Fruit fly (Drosophila melanogaster): ENCODE measurements around the gene Srx.

Gene Srx

DNA sequence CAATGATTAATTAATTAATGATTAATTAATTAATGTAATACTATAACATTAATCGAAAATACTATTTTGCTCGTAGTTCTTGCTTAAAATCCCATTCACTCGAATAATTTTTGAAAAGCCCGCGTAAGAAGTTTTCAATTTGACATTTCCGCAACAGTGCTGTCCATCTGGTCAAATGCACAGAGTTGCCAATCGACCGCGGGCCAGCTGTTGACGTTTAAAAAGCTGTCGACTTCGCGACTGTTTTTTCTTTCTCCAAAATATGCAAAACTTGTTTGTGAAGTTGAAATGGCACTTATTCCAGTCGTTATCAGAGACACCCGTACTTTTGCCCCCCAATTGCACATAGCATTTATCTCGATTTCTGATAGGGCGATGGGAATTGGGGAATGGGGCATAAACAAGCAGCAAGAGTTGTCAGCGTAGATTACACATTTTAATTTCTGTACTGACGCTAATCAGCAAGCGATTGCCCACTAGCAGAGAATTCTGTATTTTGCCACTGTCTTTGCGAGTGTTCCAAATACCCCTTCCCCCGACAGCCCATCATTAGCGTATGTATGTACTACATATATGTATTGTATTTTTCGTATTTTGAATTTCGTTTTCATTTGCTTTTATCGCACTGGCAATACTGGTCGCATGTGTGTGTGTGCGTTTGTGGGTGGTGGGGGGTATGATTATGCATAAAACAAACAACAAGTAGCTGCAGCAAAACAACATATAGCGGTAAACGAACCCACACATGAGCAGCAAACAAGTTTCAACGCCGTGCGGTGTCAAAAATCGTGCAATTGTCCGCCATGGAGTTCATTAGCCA is at the start of gene Srx (continued):
- TF ChIP-seq Atf3 (GFP tag; optimal IDR thresholded peaks at IDR 0.05): no peak
- TF ChIP-seq Rfx (GFP tag; IDR thresholded peaks at IDR 0.05): peak; percentile 29; the same call in 1 of the 2 replicates
- peak; percentile 53 for TF ChIP-seq CG2116 (GFP tag; optimal IDR thresholded peaks at IDR 0.05)
- TF ChIP-seq Spps (tag; optimal IDR thresholded peaks at IDR 0.05): no peak
- no peak for TF ChIP-seq pnt (GFP tag; optimal IDR thresholded peaks at IDR 0.05)
- TF ChIP-seq CG7963 (GFP tag; IDR thresholded peaks at IDR 0.05; ENCODE audit: partially characterized antibody): no peak
- peak; percentile 42 for TF ChIP-seq BEAF-32 (GFP tag; optimal IDR thresholded peaks at IDR 0.05)
- TF ChIP-seq CG14050 (GFP tag; IDR thresholded peaks at IDR 0.05): no peak
- TF ChIP-seq CG11247 (GFP tag; IDR thresholded peaks at IDR 0.05): no peak
- peak in 1 of 2 experiments; percentile 13 for TF ChIP-seq bsh (GFP tag; optimal IDR thresholded peaks at IDR 0.05)
- TF ChIP-seq CG17186 (GFP tag; optimal IDR thresholded peaks at IDR 0.05): peak; percentile 1
- no peak for TF ChIP-seq pfk (GFP tag; optimal IDR thresholded peaks at IDR 0.05)
- no peak for TF ChIP-seq CG6854 (GFP tag; optimal IDR thresholded peaks at IDR 0.05)
- TF ChIP-seq kay (GFP tag; optimal IDR thresholded peaks at IDR 0.05): no peak
- TF ChIP-seq abd-A (tag; optimal IDR thresholded peaks at IDR 0.05): no peak
- TF ChIP-seq CG34224 (GFP tag; IDR thresholded peaks at IDR 0.05; ENCODE audit: partially characterized antibody): no peak
- no peak for TF ChIP-seq CG8924 (tag; optimal IDR thresholded peaks at IDR 0.05)
- TF ChIP-seq CG32772 (GFP tag; IDR thresholded peaks at IDR 0.05): no peak
- peak; percentile 67 for TF ChIP-seq Nf-YC (tag; optimal IDR thresholded peaks at IDR 0.05)
- no peak for TF ChIP-seq CG7357 (GFP tag; IDR thresholded peaks at IDR 0.05)
- TF ChIP-seq ap (GFP tag; IDR thresholded peaks at IDR 0.05): no peak
- TF ChIP-seq sna (GFP tag; IDR thresholded peaks at IDR 0.05; ENCODE audit: partially characterized antibody): no peak
- no peak for TF ChIP-seq rib (GFP tag; IDR thresholded peaks at IDR 0.05)
- TF ChIP-seq CG16863 (GFP tag; optimal IDR thresholded peaks at IDR 0.05): no peak
- no peak for TF ChIP-seq ato (GFP tag; IDR thresholded peaks at IDR 0.05; ENCODE audit: partially characterized antibody)
- no peak for TF ChIP-seq amos (GFP tag; IDR thresholded peaks at IDR 0.05; ENCODE audit: partially characterized antibody)
- peak; percentile 5 for TF ChIP-seq CG7556 (GFP tag; optimal IDR thresholded peaks at IDR 0.05)
- no peak for TF ChIP-seq NC2α (GFP tag; optimal IDR thresholded peaks at IDR 0.05)
- no peak for TF ChIP-seq Rx (GFP tag; IDR thresholded peaks at IDR 0.05)
- no peak for TF ChIP-seq Vsx1 (GFP tag; optimal IDR thresholded peaks at IDR 0.05)
- peak in 1 of 2 experiments; percentile 75 for TF ChIP-seq crp (GFP tag; optimal IDR thresholded peaks at IDR 0.05)
- TF ChIP-seq Hey (tag; optimal IDR thresholded peaks at IDR 0.05): peak; percentile 23
- TF ChIP-seq Optix (GFP tag; IDR thresholded peaks at IDR 0.05): no peak
- TF ChIP-seq HLH4C (GFP tag; IDR thresholded peaks at IDR 0.05; ENCODE audit: partially characterized antibody): no peak
- TF ChIP-seq CG43689 (GFP tag; IDR thresholded peaks at IDR 0.05): no peak
- TF ChIP-seq twi (tag; optimal IDR thresholded peaks at IDR 0.05): no peak
- no peak for TF ChIP-seq CG11696 (GFP tag; IDR thresholded peaks at IDR 0.05)
- no peak for TF ChIP-seq CG42726 (GFP tag; IDR thresholded peaks at IDR 0.05; ENCODE audit: partially characterized antibody)
- peak; percentile 48 for TF ChIP-seq CG15269 (tag; optimal IDR thresholded peaks at IDR 0.05)
- TF ChIP-seq vvl (GFP tag; IDR thresholded peaks at IDR 0.05): no peak
- TF ChIP-seq knrl (GFP tag; IDR thresholded peaks at IDR 0.05; ENCODE audit: partially characterized antibody): no peak
- TF ChIP-seq CG11723 (GFP tag; optimal IDR thresholded peaks at IDR 0.05): no peak
- TF ChIP-seq disco-r (GFP tag; optimal IDR thresholded peaks at IDR 0.05): no peak
- no peak for TF ChIP-seq wdn (GFP tag; IDR thresholded peaks at IDR 0.05)
- TF ChIP-seq crc (GFP tag; optimal IDR thresholded peaks at IDR 0.05): no peak
- TF ChIP-seq zfh1 (GFP tag; IDR thresholded peaks at IDR 0.05): 0 out of 3 replicates have a peak, but pooled peaks have one; percentile 20
- no peak for TF ChIP-seq Bteb2 (GFP tag; optimal IDR thresholded peaks at IDR 0.05)
- peak; percentile 38 for TF ChIP-seq pho (GFP tag; optimal IDR thresholded peaks at IDR 0.05)
- peak; percentile 69 for TF ChIP-seq cg (GFP tag; optimal IDR thresholded peaks at IDR 0.05)
